Fruit fly (Drosophila melanogaster): Measurements from ENCODE around the gene CG34277.
A peak's percentile ranks its signal among the peaks of the same experiment; 100 is the strongest.

CG34277 gene

DNA sequence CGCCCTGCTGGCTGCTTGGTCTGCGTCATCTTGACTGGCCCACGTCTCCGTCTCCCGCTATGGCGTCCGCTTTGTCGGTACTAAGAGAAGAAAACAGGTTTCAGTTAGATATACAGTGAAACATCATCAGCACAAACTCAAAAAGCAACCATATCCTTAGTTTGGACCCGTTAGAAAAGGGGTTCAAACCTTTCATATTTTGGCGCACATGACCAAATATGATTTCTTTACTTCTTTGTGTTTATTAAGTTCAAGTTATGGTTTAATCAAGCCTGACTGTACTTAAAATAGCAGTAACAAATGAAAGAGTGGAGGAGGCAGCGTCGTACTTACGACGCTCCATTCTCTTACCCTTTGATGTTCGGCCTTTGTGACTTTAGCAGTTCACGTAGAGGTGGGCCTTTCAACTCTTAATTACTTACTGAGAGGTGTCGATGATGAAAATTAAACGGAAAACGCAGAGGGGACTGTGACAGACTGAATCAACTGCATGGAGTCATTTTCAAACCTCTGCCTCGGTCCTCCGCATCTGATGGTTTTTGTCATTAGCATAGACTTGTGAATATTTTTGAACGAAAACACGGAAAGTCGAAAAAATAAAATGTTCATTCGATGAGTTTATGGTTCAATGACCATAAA is 7.5 kb upstream of the CG34277 start (continued):
- peak; percentile 1 for TF ChIP-seq kni (GFP tag; optimal IDR thresholded peaks at IDR 0.05)
- TF ChIP-seq chn (GFP tag; optimal IDR thresholded peaks at IDR 0.05): peak; percentile 65
- TF ChIP-seq cg (GFP tag; optimal IDR thresholded peaks at IDR 0.05): no peak
- TF ChIP-seq Drgx (GFP tag; IDR thresholded peaks at IDR 0.05): peak; percentile 94
- peak; percentile 83 for TF ChIP-seq Xbp1 (GFP tag; optimal IDR thresholded peaks at IDR 0.05)
- TF ChIP-seq CG42726 (GFP tag; IDR thresholded peaks at IDR 0.05; ENCODE audit: partially characterized antibody): no peak
- TF ChIP-seq CG10654 (GFP tag; optimal IDR thresholded peaks at IDR 0.05): peak; percentile 62
- 0 out of 4 replicates have a peak, but pooled peaks have one; percentile 67 for TF ChIP-seq chinmo (GFP tag; IDR thresholded peaks at IDR 0.05; ENCODE audit: partially characterized antibody)
- no peak for TF ChIP-seq Opbp (GFP tag; IDR thresholded peaks at IDR 0.05; ENCODE audit: partially characterized antibody)
- TF ChIP-seq slou (GFP tag; optimal IDR thresholded peaks at IDR 0.05): no peak
- TF ChIP-seq ATbp (GFP tag; optimal IDR thresholded peaks at IDR 0.05): peak; percentile 71
- no peak for TF ChIP-seq Sin3A (optimal IDR thresholded peaks at IDR 0.05)
- no peak for TF ChIP-seq zf30C (GFP tag; optimal IDR thresholded peaks at IDR 0.05)
- TF ChIP-seq emc (GFP tag; optimal IDR thresholded peaks at IDR 0.05): peak; percentile 59
- peak; percentile 82 for TF ChIP-seq CG15269 (tag; optimal IDR thresholded peaks at IDR 0.05)
- no peak for TF ChIP-seq zen2 (GFP tag; IDR thresholded peaks at IDR 0.05; ENCODE audit: partially characterized antibody)
- no peak for TF ChIP-seq tll (GFP tag; optimal IDR thresholded peaks at IDR 0.05)
- peak; percentile 79 for TF ChIP-seq CG5245 (GFP tag; optimal IDR thresholded peaks at IDR 0.05)
- peak; percentile 88 for TF ChIP-seq chm (GFP tag; IDR thresholded peaks at IDR 0.05)
- peak; percentile 86 for TF ChIP-seq zfh2 (GFP tag; optimal IDR thresholded peaks at IDR 0.05)
- TF ChIP-seq lov (optimal IDR thresholded peaks at IDR 0.05): no peak
- TF ChIP-seq lov (GFP tag; IDR thresholded peaks at IDR 0.05): no peak
- no peak for TF ChIP-seq Trl (optimal IDR thresholded peaks at IDR 0.05)
- peak; percentile 81 for TF ChIP-seq Trl (GFP tag; optimal IDR thresholded peaks at IDR 0.05)
- peak; percentile 66 for TF ChIP-seq CG18476 (GFP tag; optimal IDR thresholded peaks at IDR 0.05)
- peak; percentile 15 for TF ChIP-seq Lhr (GFP tag; optimal IDR thresholded peaks at IDR 0.05)
- TF ChIP-seq MBD-R2 (GFP tag; IDR thresholded peaks at IDR 0.05): peak; percentile 56; the same call in 1 of the 2 replicates
- TF ChIP-seq CG8359 (GFP tag; optimal IDR thresholded peaks at IDR 0.05; ENCODE audit: borderline replicate concordance): peak; percentile 38
- peak; percentile 69 for TF ChIP-seq CG33213 (GFP tag; optimal IDR thresholded peaks at IDR 0.05)
- peak; percentile 44 for TF ChIP-seq CG4282 (GFP tag; optimal IDR thresholded peaks at IDR 0.05)
- TF ChIP-seq HmgZ (tag; optimal IDR thresholded peaks at IDR 0.05): peak; percentile 71
- TF ChIP-seq shn (GFP tag; optimal IDR thresholded peaks at IDR 0.05): peak; percentile 37
- TF ChIP-seq Blimp-1 (GFP tag; optimal IDR thresholded peaks at IDR 0.05): peak; percentile 80
- peak; percentile 54 for TF ChIP-seq CG11398 (GFP tag; optimal IDR thresholded peaks at IDR 0.05)
- peak; percentile 93 for TF ChIP-seq Rfx (GFP tag; IDR thresholded peaks at IDR 0.05)
- TF ChIP-seq CG1792 (GFP tag; optimal IDR thresholded peaks at IDR 0.05): peak; percentile 77
- TF ChIP-seq D19B (GFP tag; optimal IDR thresholded peaks at IDR 0.05): peak; percentile 57
- peak; percentile 18 for TF ChIP-seq CG15011 (GFP tag; optimal IDR thresholded peaks at IDR 0.05)
- peak; percentile 56; the same call in 1 of the 2 replicates for TF ChIP-seq ro (GFP tag; IDR thresholded peaks at IDR 0.05)
- TF ChIP-seq C15 (GFP tag; IDR thresholded peaks at IDR 0.05): peak; percentile 72; the same call in 1 of the 3 replicates
- TF ChIP-seq lilli (GFP tag; optimal IDR thresholded peaks at IDR 0.05): peak; percentile 91
- TF ChIP-seq Doc2 (GFP tag; IDR thresholded peaks at IDR 0.05): no peak
- TF ChIP-seq CG8478 (optimal IDR thresholded peaks at IDR 0.05): no peak
- peak; percentile 56 for TF ChIP-seq gcm (GFP tag; optimal IDR thresholded peaks at IDR 0.05)
- peak; percentile 88 for TF ChIP-seq Sox102F (GFP tag; optimal IDR thresholded peaks at IDR 0.05)
- TF ChIP-seq CG8290 (GFP tag; optimal IDR thresholded peaks at IDR 0.05): no peak
- peak in 1 of 2 experiments; percentile 87 for TF ChIP-seq CG8290 (tag; optimal IDR thresholded peaks at IDR 0.05)
- no peak for TF ChIP-seq stwl (tag; optimal IDR thresholded peaks at IDR 0.05)
- TF ChIP-seq CG17328 (GFP tag; IDR thresholded peaks at IDR 0.05): peak; percentile 84
- no peak for TF ChIP-seq dan (GFP tag; IDR thresholded peaks at IDR 0.05)
- TF ChIP-seq CG9797 (GFP tag; optimal IDR thresholded peaks at IDR 0.05): no peak
